Fruit fly (Drosophila melanogaster) whole organism, embryonic: ENCODE data around the gene IFT54.

Experiments used
- Abd-B ChIP-seq: fragments of 200-800 bp; sonication (Bioruptor generic); optimal IDR thresholded peaks from 2 replicates; lab custom pipeline; 2018; ENCODE audit warnings: missing biosample characterization, mild to moderate bottlenecking, missing genetic modification characterization, moderate library complexity
- Asciz ChIP-seq: fragments of 200-800 bp; sonication (Bioruptor generic); optimal IDR thresholded peaks from 2 replicates; lab custom pipeline; 2017; ENCODE audit warnings: missing biosample characterization, mild to moderate bottlenecking, missing genetic modification characterization, missing genetic modification reagents
- Blimp-1 ChIP-seq: fragments of 200-800 bp; sonication (Bioruptor generic); optimal IDR thresholded peaks from 3 replicates; lab custom pipeline; 2018; ENCODE audit warnings: missing biosample characterization, missing genetic modification characterization, mild to moderate bottlenecking, moderate library complexity, missing genetic modification reagents
- CG10267 ChIP-seq: fragments of 200-800 bp; sonication (Bioruptor generic); optimal IDR thresholded peaks from 2 replicates; lab custom pipeline; 2018; ENCODE audit warnings: missing biosample characterization, mild to moderate bottlenecking, missing genetic modification characterization, moderate library complexity
- CG11504 ChIP-seq: fragments of 200-800 bp; sonication (Bioruptor generic); optimal IDR thresholded peaks from 3 replicates; lab custom pipeline; 2019; ENCODE audit warnings: missing biosample characterization, mild to moderate bottlenecking, missing genetic modification characterization, moderate library complexity
- CG12659 ChIP-seq: fragments of 200-800 bp; sonication (Bioruptor generic); optimal IDR thresholded peaks from 3 replicates; lab custom pipeline; 2017; ENCODE audit warnings: mild to moderate bottlenecking, missing biosample characterization, missing genetic modification reagents, missing genetic modification characterization
- CG13775 ChIP-seq: fragments of 200-800 bp; sonication (Bioruptor generic); optimal IDR thresholded peaks from 3 replicates; lab custom pipeline; 2017; ENCODE audit warnings: missing biosample characterization, mild to moderate bottlenecking, missing genetic modification characterization
- CG15269 ChIP-seq: fragments of 200-800 bp; sonication (Bioruptor generic); optimal IDR thresholded peaks from 2 replicates; lab custom pipeline; 2018; ENCODE audit warnings: missing biosample characterization, mild to moderate bottlenecking, missing genetic modification characterization, moderate library complexity
- CG15601 ChIP-seq: fragments of 200-800 bp; sonication (Bioruptor generic); optimal IDR thresholded peaks from 3 replicates; lab custom pipeline; 2019; ENCODE audit warnings: missing biosample characterization, mild to moderate bottlenecking, missing genetic modification characterization, moderate library complexity
- CG17328 ChIP-seq: fragments of 200-800 bp; sonication (Bioruptor generic); IDR thresholded peaks from 2 replicates; pipeline ENCODE4 v1.3.6; 2022; ENCODE audit warnings: missing biosample characterization, missing genetic modification characterization
- CG17359 ChIP-seq: fragments of 200-800 bp; sonication (Bioruptor generic); optimal IDR thresholded peaks from 3 replicates; lab custom pipeline; 2018; ENCODE audit warnings: missing biosample characterization, mild to moderate bottlenecking, missing genetic modification characterization, moderate library complexity
- CG17361 ChIP-seq: fragments of 200-800 bp; sonication (Bioruptor generic); IDR thresholded peaks from 3 replicates; pipeline ENCODE4 v1.3.6; 2022; ENCODE audit warnings: missing biosample characterization, missing genetic modification characterization
- CG17829 ChIP-seq: fragments of 200-800 bp; optimal IDR thresholded peaks from 2 replicates; lab custom pipeline; 2019; ENCODE audit warnings: missing biosample characterization, mild to moderate bottlenecking, missing genetic modification characterization, moderate library complexity
- CG18262 ChIP-seq: fragments of 200-800 bp; optimal IDR thresholded peaks from 3 replicates; lab custom pipeline; 2019; ENCODE audit warnings: missing biosample characterization, mild to moderate bottlenecking, missing genetic modification characterization, moderate library complexity
- CG2678 ChIP-seq: fragments of 200-800 bp; sonication (Bioruptor generic); optimal IDR thresholded peaks from 3 replicates; lab custom pipeline; 2019; ENCODE audit warnings: missing biosample characterization, mild to moderate bottlenecking, missing genetic modification characterization, moderate library complexity
- CG2712 ChIP-seq: fragments of 200-800 bp; optimal IDR thresholded peaks from 3 replicates; lab custom pipeline; 2019; ENCODE audit warnings: missing biosample characterization, mild to moderate bottlenecking, missing genetic modification characterization, moderate library complexity
- CG2875 ChIP-seq: fragments of 200-800 bp; sonication (Bioruptor generic); optimal IDR thresholded peaks from 2 replicates; lab custom pipeline; 2017; ENCODE audit warnings: missing biosample characterization, mild to moderate bottlenecking, missing genetic modification characterization, missing genetic modification reagents
- CG30403 ChIP-seq: fragments of 200-800 bp; sonication (Bioruptor generic); optimal IDR thresholded peaks from 3 replicates; lab custom pipeline; 2016; ENCODE audit warnings: missing biosample characterization, missing genetic modification characterization
- CG6654 ChIP-seq: fragments of 200-800 bp; sonication (Bioruptor generic); optimal IDR thresholded peaks from 2 replicates; lab custom pipeline; 2017; ENCODE audit warnings: missing biosample characterization, mild to moderate bottlenecking, missing genetic modification characterization
- CG6813 ChIP-seq: fragments of 200-800 bp; sonication (Bioruptor generic); optimal IDR thresholded peaks from 2 replicates; lab custom pipeline; 2017; ENCODE audit warnings: missing biosample characterization, missing genetic modification characterization, mild to moderate bottlenecking, moderate library complexity, missing genetic modification reagents
- CG7839 ChIP-seq: fragments of 200-800 bp; sonication (Bioruptor generic); optimal IDR thresholded peaks from 3 replicates; lab custom pipeline; 2018; ENCODE audit warnings: missing biosample characterization, mild to moderate bottlenecking, missing genetic modification characterization, moderate library complexity
- CG8281 ChIP-seq: fragments of 200-800 bp; sonication (Bioruptor generic); optimal IDR thresholded peaks from 2 replicates; lab custom pipeline; 2018; ENCODE audit warnings: missing biosample characterization, mild to moderate bottlenecking, missing genetic modification characterization, moderate library complexity
- CG8388 ChIP-seq: fragments of 200-800 bp; sonication (Bioruptor generic); optimal IDR thresholded peaks from 2 replicates; lab custom pipeline; 2019; ENCODE audit warnings: missing biosample characterization, mild to moderate bottlenecking, missing genetic modification characterization, moderate library complexity
- CG8944 ChIP-seq: fragments of 200-800 bp; sonication (Bioruptor generic); optimal IDR thresholded peaks from 3 replicates; lab custom pipeline; 2016; ENCODE audit warnings: missing biosample characterization, missing genetic modification characterization
- CG9215 ChIP-seq: fragments of 200-800 bp; sonication (Bioruptor generic); IDR thresholded peaks from 2 replicates; pipeline ENCODE4 v1.3.6; 2022; ENCODE audit warnings: missing biosample characterization, missing genetic modification characterization
- CG9437 ChIP-seq: fragments of 200-800 bp; sonication (Bioruptor generic); optimal IDR thresholded peaks from 2 replicates; lab custom pipeline; 2018; ENCODE audit warnings: missing biosample characterization, mild to moderate bottlenecking, missing genetic modification characterization
- Chrac-16 ChIP-seq: fragments of 200-800 bp; sonication (Bioruptor generic); optimal IDR thresholded peaks from 3 replicates; lab custom pipeline; 2016; ENCODE audit warnings: missing biosample characterization, missing genetic modification characterization
- CoRest ChIP-seq: fragments of 200-800 bp; sonication (Bioruptor generic); optimal IDR thresholded peaks from 3 replicates; lab custom pipeline; 2018; ENCODE audit warnings: missing biosample characterization, mild to moderate bottlenecking, missing genetic modification characterization, moderate library complexity
- D ChIP-seq, 2 experiments: fragments of 200-800 bp in 1 of 2; fragments of >200 bp in 1 of 2; sonication (Bioruptor generic) in 1 of 2; optimal IDR thresholded peaks; 2 replicates in 1 of 2; 3 replicates in 1 of 2; lab custom pipeline; 2017; ENCODE audit warnings: mild to moderate bottlenecking in 1 of 2, missing biosample characterization in 1 of 2, missing genetic modification characterization in 1 of 2, missing genetic modification reagents in 1 of 2
- Drgx ChIP-seq: fragments of 200-800 bp; sonication (Bioruptor generic); IDR thresholded peaks from 2 replicates; pipeline ENCODE4 v1.3.6; 2022; ENCODE audit warnings: missing biosample characterization, missing genetic modification characterization
- GATAe ChIP-seq: fragments of 200-800 bp; sonication (Bioruptor generic); conservative IDR thresholded peaks from 2 replicates; pipeline ENCODE4 v1.3.6; 2022; ENCODE audit warnings: missing biosample characterization, missing genetic modification characterization
- Hmr ChIP-seq: fragments of 200-800 bp; sonication (Bioruptor generic); optimal IDR thresholded peaks from 3 replicates; lab custom pipeline; 2017; ENCODE audit warnings: mild to moderate bottlenecking, missing biosample characterization, missing genetic modification reagents, missing genetic modification characterization
- Max ChIP-seq: fragments of 200-800 bp; sonication (Bioruptor generic); optimal IDR thresholded peaks from 2 replicates; lab custom pipeline; 2016; ENCODE audit warnings: missing biosample characterization, mild to moderate bottlenecking, missing genetic modification characterization
- Meics ChIP-seq: fragments of 200-800 bp; sonication (Bioruptor generic); optimal IDR thresholded peaks from 2 replicates; lab custom pipeline; 2017; ENCODE audit warnings: missing biosample characterization, mild to moderate bottlenecking, missing genetic modification characterization
- PHDP ChIP-seq: fragments of 200-800 bp; sonication (Bioruptor generic); optimal IDR thresholded peaks from 3 replicates; lab custom pipeline; 2018; ENCODE audit warnings: missing biosample characterization, mild to moderate bottlenecking, missing genetic modification characterization, moderate library complexity
- Sox100B ChIP-seq: fragments of 200-800 bp; sonication (Bioruptor generic); optimal IDR thresholded peaks from 3 replicates; lab custom pipeline; 2018; ENCODE audit warnings: missing biosample characterization, mild to moderate bottlenecking, missing genetic modification characterization
- Sox102F ChIP-seq: fragments of 200-800 bp; sonication (Bioruptor generic); optimal IDR thresholded peaks from 2 replicates; lab custom pipeline; 2018; ENCODE audit warnings: missing biosample characterization, mild to moderate bottlenecking, missing genetic modification characterization, moderate library complexity
- Trl ChIP-seq, 3 experiments: fragments of >200 bp in 2 of 3; fragments of 200-800 bp in 1 of 3; sonication (Bioruptor generic) in 1 of 3; optimal IDR thresholded peaks; 2 replicates in 1 of 3; 3 replicates in 2 of 3; lab custom pipeline; 2016 to 2017; ENCODE audit warnings: missing biosample characterization in 1 of 3, missing genetic modification characterization in 1 of 3
- Xbp1 ChIP-seq: fragments of 200-800 bp; sonication (Bioruptor generic); optimal IDR thresholded peaks from 3 replicates; lab custom pipeline; 2016; ENCODE audit warnings: missing biosample characterization, mild to moderate bottlenecking, missing genetic modification characterization
- ac ChIP-seq: fragments of 200-800 bp; sonication (Bioruptor generic); optimal IDR thresholded peaks from 3 replicates; lab custom pipeline; 2017; ENCODE audit warnings: missing biosample characterization, mild to moderate bottlenecking, missing genetic modification characterization
- gem ChIP-seq: fragments of 200-800 bp; sonication (Bioruptor generic); optimal IDR thresholded peaks from 2 replicates; lab custom pipeline; 2019; ENCODE audit warnings: missing biosample characterization, mild to moderate bottlenecking, missing genetic modification characterization, moderate library complexity
- insv ChIP-seq, 2 experiments: fragments of 200-800 bp; sonication (Bioruptor generic); optimal IDR thresholded peaks; 3 replicates each; lab custom pipeline; 2016 to 2018; ENCODE audit warnings: missing biosample characterization in 2 of 2, missing genetic modification characterization in 2 of 2
- nmo ChIP-seq: fragments of 200-800 bp; sonication (Bioruptor generic); optimal IDR thresholded peaks from 2 replicates; lab custom pipeline; 2018; ENCODE audit warnings: missing biosample characterization, mild to moderate bottlenecking, missing genetic modification characterization, moderate library complexity
- stc ChIP-seq: fragments of 200-800 bp; sonication (Bioruptor generic); IDR thresholded peaks from 2 replicates; pipeline ENCODE4 v1.3.6; 2022; ENCODE audit warnings: missing biosample characterization, missing genetic modification characterization
- tgo ChIP-seq: fragments of 200-800 bp; sonication (Bioruptor generic); IDR thresholded peaks from 3 replicates; pipeline ENCODE4 v1.3.6; 2022; ENCODE audit warnings: missing biosample characterization, missing genetic modification characterization
- zf30C ChIP-seq: fragments of 200-800 bp; sonication (Bioruptor generic); optimal IDR thresholded peaks from 3 replicates; lab custom pipeline; 2018; ENCODE audit warnings: missing biosample characterization, mild to moderate bottlenecking, missing genetic modification characterization

Gene IFT54

DNA sequence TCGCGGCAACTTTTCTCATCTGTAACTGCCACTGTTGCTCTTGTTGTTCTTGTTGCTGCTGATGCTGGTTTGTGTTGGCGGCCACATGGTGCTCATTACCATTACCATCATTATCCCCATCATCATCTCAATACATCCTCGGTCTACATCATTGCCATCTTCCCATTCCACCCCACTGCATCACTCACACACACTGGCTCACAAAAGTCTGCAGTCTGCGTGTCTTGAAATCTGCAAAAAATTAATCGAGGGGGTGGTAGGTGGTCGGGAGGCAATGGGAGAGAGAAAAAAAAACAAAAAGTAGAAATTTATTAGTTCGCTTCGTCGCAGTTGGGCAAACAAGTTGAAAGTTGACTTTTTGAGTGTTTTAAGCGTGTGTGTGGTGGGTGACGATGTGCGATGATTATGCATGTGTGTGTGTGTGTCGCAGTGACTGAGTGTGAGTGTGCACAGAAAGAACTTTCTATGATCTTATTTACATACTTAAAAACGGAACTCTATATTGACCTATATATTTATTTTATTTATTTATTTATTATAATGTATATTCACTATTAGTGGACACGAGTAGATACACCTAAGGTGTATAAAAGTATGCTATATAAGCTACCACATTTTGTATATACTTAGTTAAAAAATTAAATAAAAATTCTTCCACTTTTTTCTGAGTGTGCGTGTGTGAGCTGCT, 22.8 kb upstream of the IFT54 start (continued):
- TF ChIP-seq GATAe (GFP tag; lab: Robert Waterston, UW) = no peak
- peak; percentile 94 for TF ChIP-seq CG8388 (GFP tag; lab: Kevin White, UChicago)
- TF ChIP-seq CG2875 (GFP tag; lab: Kevin White, UChicago) = peak; percentile 18
- TF ChIP-seq zf30C (GFP tag; lab: Kevin White, UChicago) = peak; percentile 55
- TF ChIP-seq CG2678 (tag; lab: Kevin White, UChicago) = peak; percentile 65
- TF ChIP-seq Asciz (GFP tag; lab: Kevin White, UChicago) = peak; percentile 17
- TF ChIP-seq CG30403 = peak; percentile 22
- peak; percentile 45 for TF ChIP-seq CG17829
- peak; percentile 39; the same call in 1 of the 3 replicates for TF ChIP-seq CG17361 (GFP tag; lab: Robert Waterston, UW)
- TF ChIP-seq D (optimal IDR thresholded peaks at IDR 0.05; lab: Kevin White, UChicago) = no peak
- TF ChIP-seq D (GFP tag; optimal IDR thresholded peaks at IDR 0.05; lab: Kevin White, UChicago) = peak; percentile 41
- TF ChIP-seq Trl (optimal IDR thresholded peaks at IDR 0.05; lab: Kevin White, UChicago) = no peak
- no peak for TF ChIP-seq Trl (GFP tag; optimal IDR thresholded peaks at IDR 0.05; lab: Kevin White, UChicago)
- TF ChIP-seq CG9215 (GFP tag; lab: Robert Waterston, UW) = 0 out of 2 replicates have a peak, but pooled peaks have one; percentile 15
- peak; percentile 9; the same call in 1 of the 2 replicates for TF ChIP-seq stc
- TF ChIP-seq CG8281 (tag; lab: Kevin White, UChicago) = no peak
- peak; percentile 11 for TF ChIP-seq Max
- TF ChIP-seq CG17328 (GFP tag; lab: Robert Waterston, UW) = 0 out of 2 replicates have a peak, but pooled peaks have one; percentile 29
- peak; percentile 17 for TF ChIP-seq CG9437 (GFP tag; lab: Kevin White, UChicago)
- TF ChIP-seq CG6813 (GFP tag; lab: Kevin White, UChicago) = peak; percentile 12
- TF ChIP-seq nmo (GFP tag; lab: Kevin White, UChicago) = peak; percentile 14
- TF ChIP-seq Chrac-16 (GFP tag; lab: Kevin White, UChicago) = no peak
- TF ChIP-seq Sox102F (GFP tag; lab: Kevin White, UChicago) = peak; percentile 43
- TF ChIP-seq CG17359 = peak; percentile 46
- TF ChIP-seq Hmr = peak; percentile 49
- peak; percentile 9 for TF ChIP-seq CG13775
- peak; percentile 2 for TF ChIP-seq Xbp1
- TF ChIP-seq insv (GFP tag; optimal IDR thresholded peaks at IDR 0.05; lab: Kevin White, UChicago) = no peak
- peak; percentile 39 for TF ChIP-seq Sox100B
- TF ChIP-seq gem (tag; lab: Kevin White, UChicago) = peak; percentile 66
- peak; percentile 62 for TF ChIP-seq CG11504 (tag; lab: Kevin White, UChicago)
- peak; percentile 40 for TF ChIP-seq CG18262 (tag; lab: Kevin White, UChicago)
- TF ChIP-seq Blimp-1 (GFP tag; lab: Kevin White, UChicago) = peak; percentile 55
- TF ChIP-seq Meics (GFP tag; lab: Kevin White, UChicago) = peak; percentile 25
- TF ChIP-seq CG10267 (tag; lab: Kevin White, UChicago) = peak; percentile 22
- no peak for TF ChIP-seq CG8944 (GFP tag; lab: Kevin White, UChicago)
- no peak for TF ChIP-seq ac (GFP tag; lab: Kevin White, UChicago)
- peak; percentile 60 for TF ChIP-seq CG7839
- TF ChIP-seq tgo (GFP tag; lab: Robert Waterston, UW) = peak; percentile 28; the same call in 1 of the 3 replicates
- 0 out of 2 replicates have a peak, but pooled peaks have one; percentile 41 for TF ChIP-seq Drgx (GFP tag; lab: Robert Waterston, UW)
- peak; percentile 47 for TF ChIP-seq CoRest (tag; lab: Kevin White, UChicago)
- peak; percentile 10 for TF ChIP-seq Abd-B (GFP tag; lab: Kevin White, UChicago)
- TF ChIP-seq PHDP = peak; percentile 36
- TF ChIP-seq CG15269 (tag; lab: Kevin White, UChicago) = peak; percentile 40
- no peak for TF ChIP-seq CG6654 (GFP tag; lab: Kevin White, UChicago)
- peak; percentile 10 for TF ChIP-seq CG12659
- peak; percentile 58 for TF ChIP-seq CG2712 (tag; lab: Kevin White, UChicago)
- peak; percentile 17 for TF ChIP-seq CG15601 (tag; lab: Kevin White, UChicago)
